Fruit fly (Drosophila melanogaster) whole organism, pupa: ENCODE results near the gene ATPsynO.

Source experiments
- CG13204 ChIP-seq: fragments of 200-800 bp; sonication (Bioruptor generic); optimal IDR thresholded peaks from 2 replicates; lab custom pipeline; 2018; ENCODE audit warnings: missing biosample characterization, mild to moderate bottlenecking, missing genetic modification characterization, moderate library complexity
- CG14655 ChIP-seq: fragments of 200-800 bp; sonication (Bioruptor generic); optimal IDR thresholded peaks from 3 replicates; lab custom pipeline; 2017; ENCODE audit warnings: mild to moderate bottlenecking, missing biosample characterization, missing genetic modification reagents, missing genetic modification characterization
- CG17806 ChIP-seq: fragments of 200-800 bp; sonication (Bioruptor generic); optimal IDR thresholded peaks from 2 replicates; lab custom pipeline; 2018; ENCODE audit warnings: missing biosample characterization, mild to moderate bottlenecking, missing genetic modification characterization, moderate library complexity
- CG34367 ChIP-seq: fragments of 200-800 bp; sonication (Bioruptor generic); optimal IDR thresholded peaks from 2 replicates; lab custom pipeline; 2018; ENCODE audit warnings: missing biosample characterization, mild to moderate bottlenecking, missing genetic modification characterization
- CG4496 ChIP-seq: fragments of 200-800 bp; sonication (Bioruptor generic); IDR thresholded peaks from 3 replicates; pipeline ENCODE4 v1.3.6; 2022; ENCODE audit warnings: missing biosample characterization, missing genetic modification characterization
- CG9948 ChIP-seq: fragments of 200-800 bp; sonication (Bioruptor generic); optimal IDR thresholded peaks from 2 replicates; lab custom pipeline; 2018; ENCODE audit warnings: missing biosample characterization, mild to moderate bottlenecking, missing genetic modification characterization, moderate library complexity
- D1 ChIP-seq: fragments of 200-800 bp; sonication (Bioruptor generic); optimal IDR thresholded peaks from 2 replicates; lab custom pipeline; 2018; ENCODE audit warnings: missing biosample characterization, mild to moderate bottlenecking, missing genetic modification characterization, moderate library complexity
- EcR ChIP-seq: fragments of 200-800 bp; sonication (Bioruptor generic); optimal IDR thresholded peaks from 3 replicates; lab custom pipeline; 2019; ENCODE audit warnings: missing biosample characterization, missing genetic modification characterization, mild to moderate bottlenecking, moderate library complexity, missing genetic modification reagents
- Pif1A ChIP-seq: fragments of 200-800 bp; sonication (Bioruptor generic); optimal IDR thresholded peaks from 3 replicates; lab custom pipeline; 2016; ENCODE audit warnings: missing biosample characterization, missing genetic modification characterization
- Pif1B ChIP-seq: fragments of 200-800 bp; sonication (Bioruptor generic); optimal IDR thresholded peaks from 3 replicates; lab custom pipeline; 2016; ENCODE audit warnings: missing biosample characterization, missing genetic modification characterization
- Snoo ChIP-seq: fragments of 200-800 bp; sonication (Bioruptor generic); optimal IDR thresholded peaks from 3 replicates; lab custom pipeline; 2017; ENCODE audit warnings: missing biosample characterization, mild to moderate bottlenecking, missing genetic modification characterization, inconsistent platforms
- fd96Ca ChIP-seq: fragments of 200-800 bp; sonication (Bioruptor generic); IDR thresholded peaks from 3 replicates; pipeline ENCODE4 v1.3.6; 2022; ENCODE audit warnings: missing biosample characterization, missing genetic modification characterization
- gl ChIP-seq: fragments of 200-800 bp; sonication (Bioruptor generic); optimal IDR thresholded peaks from 2 replicates; lab custom pipeline; 2018; ENCODE audit warnings: missing biosample characterization, mild to moderate bottlenecking, missing genetic modification characterization
- rn ChIP-seq: fragments of 200-800 bp; sonication (Bioruptor generic); IDR thresholded peaks from 2 replicates; pipeline ENCODE4 v1.3.6; 2022; ENCODE audit warnings: missing biosample characterization, missing genetic modification characterization

- TF ChIP-seq CG13204 (GFP tag; lab: Kevin White, UChicago) (no peak), rn (no peak), Snoo (tag; lab: Kevin White, UChicago) (no peak), fd96Ca (GFP tag; lab: Robert Waterston, UW) (no peak), CG9948 (tag; lab: Kevin White, UChicago) (no peak), Pif1A (GFP tag; lab: Kevin White, UChicago) (no peak), CG14655 (no peak), CG34367 (tag; lab: Kevin White, UChicago) (no peak), CG17806 (tag; lab: Kevin White, UChicago) (no peak), CG4496 (GFP tag; lab: Robert Waterston, UW) (no peak), D1 (tag; lab: Kevin White, UChicago) (no peak), EcR (GFP tag; lab: Kevin White, UChicago) (no peak), Pif1B (GFP tag; lab: Kevin White, UChicago) (no peak), gl (tag; lab: Kevin White, UChicago) (no peak)
These were observed 3.5 kb downstream of the ATPsynO start for dm6 chr3R:15268856-15269255.
